Fruit fly (Drosophila melanogaster): ENCODE measurements around the gene dpr16.

dpr16 gene

dm6 chr3R:5112814-5113486, 37.8 kb upstream of the dpr16 start (continued):
- peak; percentile 99 for TF ChIP-seq CG2202 (tag; optimal IDR thresholded peaks at IDR 0.05)
- peak; percentile 79 for TF ChIP-seq emc (GFP tag; optimal IDR thresholded peaks at IDR 0.05)
- peak; percentile 95 for TF ChIP-seq Elba2 (GFP tag; optimal IDR thresholded peaks at IDR 0.05)
- TF ChIP-seq cad (GFP tag; optimal IDR thresholded peaks at IDR 0.05) = no peak
- TF ChIP-seq Camta (GFP tag; optimal IDR thresholded peaks at IDR 0.05) = peak; percentile 98
- peak; percentile 95 for TF ChIP-seq dm (GFP tag; optimal IDR thresholded peaks at IDR 0.05)
- peak; percentile 97 for TF ChIP-seq NC2α (GFP tag; optimal IDR thresholded peaks at IDR 0.05)
- no peak for TF ChIP-seq hth (optimal IDR thresholded peaks at IDR 0.05)
- peak; percentile 21 for TF ChIP-seq cg (GFP tag; optimal IDR thresholded peaks at IDR 0.05)
- TF ChIP-seq CG11093 (GFP tag; IDR thresholded peaks at IDR 0.05) = peak; percentile 96
- TF ChIP-seq CG7839 (tag; optimal IDR thresholded peaks at IDR 0.05) = peak; percentile 97
- TF ChIP-seq kah (GFP tag; optimal IDR thresholded peaks at IDR 0.05) = peak; percentile 86
- TF ChIP-seq D19A (tag; optimal IDR thresholded peaks at IDR 0.05) = peak; percentile 96
- peak; percentile 96 for TF ChIP-seq CG13123 (GFP tag; optimal IDR thresholded peaks at IDR 0.05)
- TF ChIP-seq HHEX (GFP tag; optimal IDR thresholded peaks at IDR 0.05) = peak; percentile 92
- peak; percentile 83 for TF ChIP-seq CG11456 (GFP tag; IDR thresholded peaks at IDR 0.05)
- peak; percentile 41 for TF ChIP-seq CG9817 (tag; optimal IDR thresholded peaks at IDR 0.05)
- TF ChIP-seq sob (GFP tag; IDR thresholded peaks at IDR 0.05) = peak; percentile 85
- TF ChIP-seq CG34422 (GFP tag; IDR thresholded peaks at IDR 0.05) = peak; percentile 95
- TF ChIP-seq so (GFP tag; IDR thresholded peaks at IDR 0.05) = peak; percentile 93
- TF ChIP-seq hkb (optimal IDR thresholded peaks at IDR 0.05) = no peak
- TF ChIP-seq hkb (GFP tag; IDR thresholded peaks at IDR 0.05) = peak; percentile 94
- no peak for TF ChIP-seq CG42726 (GFP tag; IDR thresholded peaks at IDR 0.05; ENCODE audit: partially characterized antibody)
- peak; percentile 74 for TF ChIP-seq CG6683 (GFP tag; optimal IDR thresholded peaks at IDR 0.05)
- TF ChIP-seq sima (GFP tag; optimal IDR thresholded peaks at IDR 0.05) = peak; percentile 90
- peak; percentile 87 for TF ChIP-seq ssp (GFP tag; IDR thresholded peaks at IDR 0.05)
- TF ChIP-seq Lpt (GFP tag; optimal IDR thresholded peaks at IDR 0.05) = no peak
- TF ChIP-seq Atf3 (GFP tag; optimal IDR thresholded peaks at IDR 0.05) = peak; percentile 98
- TF ChIP-seq fru (optimal IDR thresholded peaks at IDR 0.05) = no peak
- peak; percentile 93 for TF ChIP-seq CG11723 (GFP tag; optimal IDR thresholded peaks at IDR 0.05)
- TF ChIP-seq CG15696 (tag; optimal IDR thresholded peaks at IDR 0.05) = peak; percentile 98
- TF ChIP-seq repo (GFP tag; optimal IDR thresholded peaks at IDR 0.05) = peak; percentile 97
- no peak for TF ChIP-seq mld (GFP tag; IDR thresholded peaks at IDR 0.05; ENCODE audit: partially characterized antibody)
- TF ChIP-seq CG7963 (GFP tag; IDR thresholded peaks at IDR 0.05; ENCODE audit: partially characterized antibody) = no peak
- TF ChIP-seq CG2129 (GFP tag; IDR thresholded peaks at IDR 0.05; ENCODE audit: partially characterized antibody) = no peak
- TF ChIP-seq gem (tag; optimal IDR thresholded peaks at IDR 0.05) = peak; percentile 98
- peak; percentile 90 for TF ChIP-seq ro (GFP tag; IDR thresholded peaks at IDR 0.05)
- peak; percentile 99 for TF ChIP-seq gsb-n (tag; optimal IDR thresholded peaks at IDR 0.05)
- peak; percentile 96 for TF ChIP-seq CG3065 (GFP tag; optimal IDR thresholded peaks at IDR 0.05)
- peak; percentile 97 for TF ChIP-seq CG4404 (GFP tag; IDR thresholded peaks at IDR 0.05)
- TF ChIP-seq Doc3 (GFP tag; IDR thresholded peaks at IDR 0.05; ENCODE audit: partially characterized antibody) = no peak
- peak; percentile 80 for TF ChIP-seq CG15011 (GFP tag; optimal IDR thresholded peaks at IDR 0.05)
- TF ChIP-seq CG17385 (GFP tag; optimal IDR thresholded peaks at IDR 0.05) = peak; percentile 92
- no peak for TF ChIP-seq CG34224 (GFP tag; IDR thresholded peaks at IDR 0.05; ENCODE audit: partially characterized antibody)
- TF ChIP-seq Fer3 (tag; optimal IDR thresholded peaks at IDR 0.05) = peak; percentile 87
- peak; percentile 98 for TF ChIP-seq fd102C (GFP tag; optimal IDR thresholded peaks at IDR 0.05)
- TF ChIP-seq MTF-1 (GFP tag; optimal IDR thresholded peaks at IDR 0.05; ENCODE audit: borderline replicate concordance) = peak; percentile 95
- TF ChIP-seq CG12236 (GFP tag; optimal IDR thresholded peaks at IDR 0.05) = peak; percentile 98
- peak; percentile 72 for TF ChIP-seq vfl (GFP tag; optimal IDR thresholded peaks at IDR 0.05)
- no peak for TF ChIP-seq Fer2 (tag; optimal IDR thresholded peaks at IDR 0.05)
- peak; percentile 67 for TF ChIP-seq CG9215 (GFP tag; IDR thresholded peaks at IDR 0.05)

Data from whole organism, embryonic.